Worm (Caenorhabditis elegans) whole organism, L4 larva: ENCODE measurements around the gene ahsa-1.

ENCODE experiments used
- D1046.2 ChIP-seq: fragments of 200-800 bp; sonication (Bioruptor generic); IDR thresholded peaks from 2 replicates; pipeline ENCODE4 v1.3.6; 2022; ENCODE audit warnings: missing genetic modification characterization, missing compliant biosample characterization
- F37D6.2 ChIP-seq: sonication (generic microtip); optimal IDR thresholded peaks from 2 replicates; lab custom pipeline; 2016; ENCODE audit warnings: mild to moderate bottlenecking, missing genetic modification characterization, missing compliant biosample characterization
- F44E2.7 ChIP-seq: fragments of 200-800 bp; sonication (Bioruptor generic); IDR thresholded peaks from 2 replicates; pipeline ENCODE4 v2.1.2; 2022; ENCODE audit warnings: missing genetic modification characterization, missing compliant biosample characterization
- F49E8.2 ChIP-seq: sonication (generic microtip); optimal IDR thresholded peaks from 2 replicates; lab custom pipeline; 2016; ENCODE audit warnings: missing compliant biosample characterization, mild to moderate bottlenecking, missing genetic modification characterization, borderline replicate concordance
- T20F7.1 ChIP-seq: fragments of 200-800 bp; sonication (Bioruptor generic); optimal IDR thresholded peaks from 2 replicates; lab custom pipeline; 2018; ENCODE audit warnings: mild to moderate bottlenecking, missing genetic modification characterization, missing compliant biosample characterization
- Y48G9A.11 ChIP-seq: fragments of 200-800 bp; sonication (Bioruptor generic); IDR thresholded peaks from 2 replicates; pipeline ENCODE4 v1.3.6; 2022; ENCODE audit warnings: missing genetic modification reagents, missing genetic modification characterization, missing compliant biosample characterization
- ZK337.2 ChIP-seq: fragments of 200-800 bp; sonication (Bioruptor generic); IDR thresholded peaks from 2 replicates; pipeline ENCODE4 v1.3.6; 2022; ENCODE audit warnings: missing genetic modification reagents, missing genetic modification characterization, missing compliant biosample characterization
- ZK546.5 ChIP-seq, 2 experiments: sonication (generic microtip); optimal IDR thresholded peaks; 2 replicates each; lab custom pipeline; 2017; ENCODE audit warnings: missing biosample characterization in 2 of 2, missing genetic modification characterization in 2 of 2
- aly-2 ChIP-seq: sonication (generic microtip); optimal IDR thresholded peaks from 2 replicates; lab custom pipeline; 2018; ENCODE audit warnings: missing biosample characterization, missing genetic modification characterization
- attf-4 ChIP-seq: sonication (generic microtip); optimal IDR thresholded peaks from 3 replicates; lab custom pipeline; 2017; ENCODE audit warnings: missing biosample characterization, missing genetic modification characterization
- ceh-32 ChIP-seq: sonication (generic microtip); optimal IDR thresholded peaks from 2 replicates; lab custom pipeline; 2016; ENCODE audit warnings: mild to moderate bottlenecking, missing genetic modification characterization, missing compliant biosample characterization; ENCODE audit not compliant: poor library complexity
- ces-1 ChIP-seq: fragments of 150-350 bp; sonication (generic microtip); optimal IDR thresholded peaks from 4 replicates; lab custom pipeline; 2014; ENCODE audit warnings: missing biosample characterization, missing genetic modification reagents, missing genetic modification characterization
- ctbp-1 ChIP-seq: fragments of 200-800 bp; sonication (Bioruptor generic); IDR thresholded peaks from 2 replicates; pipeline ENCODE4 v1.3.6; 2022; ENCODE audit warnings: missing genetic modification reagents, missing genetic modification characterization, missing compliant biosample characterization
- daf-12 ChIP-seq: fragments of 150-350 bp; optimal IDR thresholded peaks from 2 replicates; lab custom pipeline; 2014; ENCODE audit warnings: missing biosample characterization, missing genetic modification reagents, missing genetic modification characterization
- daf-8 ChIP-seq: fragments of 200-800 bp; sonication (Bioruptor generic); IDR thresholded peaks from 2 replicates; pipeline ENCODE4 v1.3.6; 2022; ENCODE audit warnings: missing genetic modification characterization, missing compliant biosample characterization
- dpl-1 ChIP-seq: fragments of 150-350 bp; optimal IDR thresholded peaks from 2 replicates; lab custom pipeline; 2014; ENCODE audit warnings: missing biosample characterization, missing genetic modification reagents, missing genetic modification characterization
- egl-27 ChIP-seq: sonication (generic microtip); optimal IDR thresholded peaks from 3 replicates; lab custom pipeline; 2017; ENCODE audit warnings: missing biosample characterization, missing genetic modification reagents, missing genetic modification characterization
- egl-43 ChIP-seq: fragments of 200-800 bp; sonication (Bioruptor generic); IDR thresholded peaks from 2 replicates; pipeline ENCODE4 v1.3.6; 2022; ENCODE audit warnings: missing genetic modification reagents, missing genetic modification characterization, missing compliant biosample characterization
- fkh-10 ChIP-seq: fragments of 150-350 bp; optimal IDR thresholded peaks from 2 replicates; lab custom pipeline; 2014; ENCODE audit warnings: missing biosample characterization, missing genetic modification reagents, missing genetic modification characterization
- fos-1 ChIP-seq: fragments of 150-350 bp; optimal IDR thresholded peaks from 2 replicates; lab custom pipeline; 2014; ENCODE audit warnings: missing biosample characterization, missing genetic modification characterization
- gei-8 ChIP-seq: fragments of 200-800 bp; sonication (Bioruptor generic); optimal IDR thresholded peaks from 2 replicates; lab custom pipeline; 2018; ENCODE audit warnings: mild to moderate bottlenecking, missing genetic modification characterization, missing compliant biosample characterization
- hif-1 ChIP-seq, 2 experiments: sonication (generic microtip); optimal IDR thresholded peaks; 2 replicates each; lab custom pipeline; 2016 to 2017; ENCODE audit warnings: missing compliant biosample characterization in 2 of 2, missing genetic modification characterization in 2 of 2, missing genetic modification reagents in 2 of 2, missing genotype in 2 of 2, mild to moderate bottlenecking in 1 of 2
- hmg-1.1 ChIP-seq: fragments of 200-800 bp; sonication (Bioruptor generic); IDR thresholded peaks from 2 replicates; pipeline ENCODE4 v1.3.6; 2022; ENCODE audit warnings: missing genetic modification reagents, missing genetic modification characterization, missing compliant biosample characterization
- lin-39 ChIP-seq: fragments of 150-350 bp; optimal IDR thresholded peaks from 2 replicates; lab custom pipeline; 2014; ENCODE audit warnings: missing biosample characterization, missing genetic modification reagents, missing genetic modification characterization
- mes-2 ChIP-seq: sonication (generic microtip); optimal IDR thresholded peaks from 2 replicates; lab custom pipeline; 2016; ENCODE audit warnings: missing genotype, mild to moderate bottlenecking, missing genetic modification characterization, missing compliant biosample characterization; ENCODE audit not compliant: poor library complexity, severe bottlenecking
- nhr-237 ChIP-seq: sonication (generic microtip); optimal IDR thresholded peaks from 2 replicates; lab custom pipeline; 2017; ENCODE audit warnings: missing biosample characterization, missing genetic modification characterization
- nhr-41 ChIP-seq: fragments of 200-800 bp; sonication (Bioruptor generic); IDR thresholded peaks from 2 replicates; pipeline ENCODE4 v1.3.6; 2022; ENCODE audit warnings: missing genetic modification reagents, missing genetic modification characterization, missing compliant biosample characterization
- nhr-42 ChIP-seq: fragments of 200-800 bp; sonication (Bioruptor generic); IDR thresholded peaks from 2 replicates; pipeline ENCODE4 v1.3.6; 2022; ENCODE audit warnings: missing genetic modification characterization, missing compliant biosample characterization
- nhr-48 ChIP-seq: sonication (generic microtip); optimal IDR thresholded peaks from 2 replicates; lab custom pipeline; 2016; ENCODE audit warnings: mild to moderate bottlenecking, missing genetic modification characterization, missing compliant biosample characterization
- nhr-6 ChIP-seq: fragments of 150-350 bp; optimal IDR thresholded peaks from 2 replicates; lab custom pipeline; 2014; ENCODE audit warnings: missing biosample characterization, missing genetic modification characterization
- nhr-76 ChIP-seq: fragments of 150-350 bp; optimal IDR thresholded peaks from 2 replicates; lab custom pipeline; 2014; ENCODE audit warnings: missing biosample characterization, missing genetic modification characterization
- php-3 ChIP-seq: fragments of 200-800 bp; sonication (Bioruptor generic); IDR thresholded peaks from 2 replicates; pipeline ENCODE4 v1.3.6; 2022; ENCODE audit warnings: missing genetic modification reagents, missing genetic modification characterization, missing compliant biosample characterization
- saeg-2 ChIP-seq: fragments of 200-800 bp; sonication (Bioruptor generic); IDR thresholded peaks from 2 replicates; pipeline ENCODE4 v1.3.6; 2022; ENCODE audit warnings: missing genetic modification reagents, missing genetic modification characterization, missing compliant biosample characterization
- set-16 ChIP-seq: fragments of 200-800 bp; sonication (Bioruptor generic); IDR thresholded peaks from 2 replicates; pipeline ENCODE4 v1.3.6; 2022; ENCODE audit warnings: missing genetic modification reagents, missing genetic modification characterization, missing compliant biosample characterization
- skn-1 ChIP-seq: fragments of 150-350 bp; optimal IDR thresholded peaks from 2 replicates; lab custom pipeline; 2014; ENCODE audit warnings: missing biosample characterization, missing genetic modification characterization
- snpc-4 ChIP-seq: fragments of 150-350 bp; optimal IDR thresholded peaks from 2 replicates; lab custom pipeline; 2014; ENCODE audit warnings: missing biosample characterization, missing genetic modification characterization
- spr-3 ChIP-seq: fragments of 200-800 bp; sonication (Bioruptor generic); optimal IDR thresholded peaks from 2 replicates; lab custom pipeline; 2018; ENCODE audit warnings: mild to moderate bottlenecking, missing genetic modification characterization, missing compliant biosample characterization
- vab-7 ChIP-seq: fragments of 200-800 bp; sonication (Bioruptor generic); IDR thresholded peaks from 2 replicates; pipeline ENCODE4 v1.3.6; 2022; ENCODE audit warnings: missing genetic modification reagents, missing genetic modification characterization, missing compliant biosample characterization
- zip-11 ChIP-seq: fragments of 200-800 bp; sonication (Bioruptor generic); IDR thresholded peaks from 2 replicates; pipeline ENCODE4 v1.3.6; 2022; ENCODE audit warnings: missing genetic modification characterization, missing compliant biosample characterization
- zip-2 ChIP-seq: fragments of 150-350 bp; optimal IDR thresholded peaks from 2 replicates; lab custom pipeline; 2014; ENCODE audit warnings: missing biosample characterization, missing genetic modification characterization
- ztf-11 ChIP-seq: fragments of 150-350 bp; optimal IDR thresholded peaks from 2 replicates; lab custom pipeline; 2014; ENCODE audit warnings: missing biosample characterization, missing genetic modification characterization
- ztf-7 ChIP-seq: fragments of 150-350 bp; optimal IDR thresholded peaks from 2 replicates; lab custom pipeline; 2014; ENCODE audit warnings: missing biosample characterization, missing genetic modification characterization

The ahsa-1 gene

ce11 chrV:15094749-15095148, 9.6 kb upstream of the ahsa-1 start, which contains the start of gene srx-78:
srx-78 (plus strand) TSS chrV:15095049.
- TF ChIP-seq F37D6.2: no peak
- TF ChIP-seq attf-4 (tag; lab: Kevin White, UChicago): no peak
- TF ChIP-seq ZK546.5 (tag; optimal IDR thresholded peaks at IDR 0.05; lab: Kevin White, UChicago): no peak
- TF ChIP-seq Y48G9A.11 (GFP tag; lab: Robert Waterston, UW): no peak
- no peak for TF ChIP-seq skn-1 (tag; lab: Kevin White, UChicago)
- TF ChIP-seq lin-39 (tag; lab: Kevin White, UChicago): no peak
- TF ChIP-seq ctbp-1 (GFP tag; lab: Robert Waterston, UW): no peak
- TF ChIP-seq spr-3: no peak
- TF ChIP-seq egl-27: no peak
- no peak for TF ChIP-seq hif-1 (tag; optimal IDR thresholded peaks at IDR 0.05; lab: Kevin White, UChicago)
- no peak for TF ChIP-seq ztf-11 (tag; lab: Kevin White, UChicago)
- TF ChIP-seq gei-8: no peak
- no peak for TF ChIP-seq zip-2
- no peak for TF ChIP-seq F44E2.7 (GFP tag; lab: Robert Waterston, UW)
- no peak for TF ChIP-seq ceh-32 (tag; lab: Kevin White, UChicago)
- TF ChIP-seq vab-7 (GFP tag; lab: Robert Waterston, UW): no peak
- TF ChIP-seq ZK337.2: no peak
- no peak for TF ChIP-seq T20F7.1 (GFP tag; lab: Kevin White, UChicago)
- TF ChIP-seq nhr-48 (tag; lab: Kevin White, UChicago): no peak

DNA sequence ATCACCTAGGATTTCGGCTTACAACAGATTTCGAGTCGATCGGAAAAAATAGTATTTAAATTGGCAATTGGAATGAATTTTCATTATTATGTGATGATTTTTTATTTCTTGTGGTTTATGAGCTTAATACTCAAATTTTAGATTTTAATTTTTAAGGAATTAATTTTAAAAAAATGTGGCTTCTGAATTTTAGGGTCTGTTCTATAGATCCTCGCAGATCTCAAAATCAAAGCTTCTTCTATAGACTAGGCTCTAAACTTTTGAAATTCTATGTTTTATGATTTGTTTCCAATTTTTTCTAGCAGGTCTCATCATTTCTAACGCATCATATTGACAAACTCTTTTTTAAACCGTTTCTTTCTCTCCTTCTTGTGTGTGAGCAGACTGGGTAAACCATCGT, 7.5 kb upstream of the ahsa-1 start, which contains the start of gene txt-12:
txt-12 (plus strand) TSS at position 301 of the 400 bp plus-strand sequence.
- TF ChIP-seq nhr-41 (no peak), fkh-10 (GFP tag; lab: Kevin White, UChicago) (no peak), ceh-32 (tag; lab: Kevin White, UChicago) (no peak), nhr-6 (tag; lab: Kevin White, UChicago) (no peak), mes-2 (tag; lab: Kevin White, UChicago) (no peak), nhr-42 (GFP tag; lab: Robert Waterston, UW) (no peak), daf-8 (GFP tag; lab: Robert Waterston, UW) (no peak), dpl-1 (GFP tag; lab: Kevin White, UChicago) (no peak), fos-1 (no peak), F37D6.2 (no peak), hmg-1.1 (GFP tag; lab: Robert Waterston, UW) (no peak), nhr-76 (no peak), spr-3 (no peak), aly-2 (tag; lab: Kevin White, UChicago) (no peak)

- TF ChIP-seq egl-43 (GFP tag; lab: Robert Waterston, UW) (no peak), nhr-237 (no peak), F49E8.2 (no peak), zip-11 (no peak), D1046.2 (GFP tag; lab: Robert Waterston, UW) (no peak)
Measured at ce11 chrV:15090457-15090856, 5.3 kb upstream of the ahsa-1 start, which contains the start of gene C01G10.17. C01G10.17 (plus strand) TSS chrV:15090757.

- TF ChIP-seq ctbp-1 (GFP tag; lab: Robert Waterston, UW): no peak
- TF ChIP-seq ztf-11 (tag; lab: Kevin White, UChicago): no peak
- TF ChIP-seq nhr-42 (GFP tag; lab: Robert Waterston, UW): no peak
- TF ChIP-seq F44E2.7 (GFP tag; lab: Robert Waterston, UW): no peak
- no peak for TF ChIP-seq snpc-4 (tag; lab: Kevin White, UChicago)
- no peak for TF ChIP-seq daf-12 (tag; lab: Kevin White, UChicago)
- TF ChIP-seq skn-1 (tag; lab: Kevin White, UChicago): no peak
- TF ChIP-seq fkh-10 (GFP tag; lab: Kevin White, UChicago): no peak
- no peak for TF ChIP-seq set-16 (GFP tag; lab: Robert Waterston, UW)
- no peak for TF ChIP-seq ces-1
- no peak for TF ChIP-seq php-3 (GFP tag; lab: Robert Waterston, UW)
- no peak for TF ChIP-seq ztf-7 (tag; lab: Kevin White, UChicago)
- no peak for TF ChIP-seq fos-1
- no peak for TF ChIP-seq saeg-2
Measured at ce11 chrV:15089438-15089837, 4.3 kb upstream of the ahsa-1 start, which contains the start of the genes C01G10.5 and C01G10.4. C01G10.5 (minus strand) TSS chrV:15089538. C01G10.4 (plus strand) TSS chrV:15089740.
